Worm (Caenorhabditis elegans) whole organism, L4 larva: ENCODE results near the gene clec-203.

Source experiments
- lin-15B ChIP-seq: fragments of 150-350 bp; sonication (generic microtip); optimal IDR thresholded peaks from 3 replicates; lab custom pipeline; 2014; ENCODE audit warnings: missing biosample characterization, missing genetic modification characterization
- lin-29 ChIP-seq: fragments of 200-800 bp; sonication (Bioruptor generic); IDR thresholded peaks from 2 replicates; pipeline ENCODE4 v1.3.6; 2022; ENCODE audit warnings: missing genetic modification reagents, missing genetic modification characterization, missing compliant biosample characterization
- madf-5 ChIP-seq, 2 experiments: fragments of 200-800 bp; sonication (Bioruptor generic); IDR thresholded peaks; 2 replicates each; pipeline ENCODE4 v1.3.6; 2022; ENCODE audit warnings: missing compliant biosample characterization in 2 of 2, missing genetic modification characterization in 2 of 2
- mep-1 ChIP-seq: fragments of 150-350 bp; sonication (generic microtip); optimal IDR thresholded peaks from 3 replicates; lab custom pipeline; 2014; ENCODE audit warnings: missing biosample characterization, missing genetic modification characterization
- nhr-237 ChIP-seq: sonication (generic microtip); optimal IDR thresholded peaks from 2 replicates; lab custom pipeline; 2017; ENCODE audit warnings: missing biosample characterization, missing genetic modification characterization
- nhr-28 ChIP-seq: fragments of 150-350 bp; optimal IDR thresholded peaks from 2 replicates; lab custom pipeline; 2014; ENCODE audit warnings: missing biosample characterization, missing genetic modification characterization
- nhr-42 ChIP-seq: fragments of 200-800 bp; sonication (Bioruptor generic); IDR thresholded peaks from 2 replicates; pipeline ENCODE4 v1.3.6; 2022; ENCODE audit warnings: missing genetic modification characterization, missing compliant biosample characterization
- nhr-76 ChIP-seq: fragments of 150-350 bp; optimal IDR thresholded peaks from 2 replicates; lab custom pipeline; 2014; ENCODE audit warnings: missing biosample characterization, missing genetic modification characterization
- skn-1 ChIP-seq: fragments of 150-350 bp; optimal IDR thresholded peaks from 2 replicates; lab custom pipeline; 2014; ENCODE audit warnings: missing biosample characterization, missing genetic modification characterization
- snpc-4 ChIP-seq: fragments of 150-350 bp; optimal IDR thresholded peaks from 2 replicates; lab custom pipeline; 2014; ENCODE audit warnings: missing biosample characterization, missing genetic modification characterization
- unc-39 ChIP-seq: sonication (generic microtip); optimal IDR thresholded peaks from 2 replicates; lab custom pipeline; 2017; ENCODE audit warnings: missing biosample characterization, missing genetic modification characterization

DNA sequence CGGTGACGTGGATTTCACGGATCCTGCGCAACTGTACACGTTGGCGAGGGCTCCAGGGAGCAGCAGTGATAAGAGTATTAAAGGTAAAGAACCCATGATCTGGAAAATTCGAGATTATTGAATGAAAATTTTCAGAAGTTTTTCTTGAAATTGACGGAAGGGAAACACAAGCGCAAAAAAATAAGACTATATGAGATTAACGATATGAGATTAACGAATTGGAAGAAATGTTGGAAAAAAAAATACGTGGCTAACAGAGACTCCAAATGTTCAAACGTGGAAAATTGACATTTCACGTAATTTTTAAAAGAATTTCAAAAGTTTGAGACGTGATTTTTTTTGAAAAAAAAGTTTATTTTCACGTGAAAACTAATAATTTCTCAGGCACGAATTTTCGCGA, 39.6 kb upstream of the clec-203 start, which contains the start of gene nra-4:
- no peak for TF ChIP-seq madf-5 (GFP tag; IDR thresholded peaks at IDR 0.05; lab: Robert Waterston, UW)
- no peak for TF ChIP-seq unc-39 (tag; lab: Kevin White, UChicago)
- no peak for TF ChIP-seq skn-1 (tag; lab: Kevin White, UChicago)
- TF ChIP-seq nhr-76 (tag; lab: Kevin White, UChicago), result no peak
- TF ChIP-seq nhr-237 (tag; lab: Kevin White, UChicago), result no peak
- TF ChIP-seq snpc-4 (tag; lab: Kevin White, UChicago), result no peak
- TF ChIP-seq lin-15B (tag; lab: Kevin White, UChicago), result no peak
- no peak for TF ChIP-seq nhr-28 (tag; lab: Kevin White, UChicago)
- TF ChIP-seq nhr-42 (GFP tag; lab: Robert Waterston, UW), result no peak
- no peak for TF ChIP-seq mep-1 (tag; lab: Kevin White, UChicago)
- TF ChIP-seq lin-29 (GFP tag; lab: Robert Waterston, UW), result no peak
